Worm (Caenorhabditis elegans) whole organism, young adult: ENCODE measurements around the gene svop-1.

Source experiments
- B0035.1 ChIP-seq: sonication (generic microtip); optimal IDR thresholded peaks from 2 replicates; lab custom pipeline; 2016; ENCODE audit warnings: missing genetic modification characterization, mild to moderate bottlenecking, missing compliant biosample characterization, missing genotype, missing genetic modification reagents
- B0336.3 ChIP-seq: fragments of 200-800 bp; sonication (Bioruptor generic); IDR thresholded peaks from 2 replicates; pipeline ENCODE4 v1.3.6; 2022; ENCODE audit warnings: missing genetic modification characterization, missing compliant biosample characterization
- F33H1.4 ChIP-seq: fragments of 200-800 bp; sonication (Bioruptor generic); IDR thresholded peaks from 2 replicates; pipeline ENCODE4 v1.3.6; 2022; ENCODE audit warnings: missing genetic modification reagents, missing genetic modification characterization, missing compliant biosample characterization
- F39B2.1 ChIP-seq: fragments of 200-800 bp; sonication (Bioruptor generic); IDR thresholded peaks from 2 replicates; pipeline ENCODE4 v1.3.6; 2022; ENCODE audit warnings: missing genetic modification reagents, missing genetic modification characterization, missing compliant biosample characterization
- F49E8.2 ChIP-seq: sonication (generic microtip); optimal IDR thresholded peaks from 3 replicates; lab custom pipeline; 2017; ENCODE audit warnings: missing genetic modification characterization, mild to moderate bottlenecking, missing compliant biosample characterization, antibody characterized with exemption, moderate library complexity; ENCODE audit not compliant: insufficient read depth
- F52B5.7 ChIP-seq: sonication (generic microtip); optimal IDR thresholded peaks from 2 replicates; lab custom pipeline; 2016; ENCODE audit warnings: mild to moderate bottlenecking, missing genetic modification characterization, missing compliant biosample characterization
- Y67H2A.10 ChIP-seq: fragments of 200-800 bp; sonication (Bioruptor generic); conservative IDR thresholded peaks from 2 replicates; pipeline ENCODE4 v1.3.6; 2022; ENCODE audit warnings: missing genetic modification reagents, missing genetic modification characterization, missing compliant biosample characterization
- Y79H2A.3 ChIP-seq: fragments of 200-800 bp; sonication (Bioruptor generic); conservative IDR thresholded peaks from 2 replicates; pipeline ENCODE4 v1.3.6; 2022; ENCODE audit warnings: missing genetic modification reagents, missing genetic modification characterization, missing compliant biosample characterization
- ama-1 ChIP-seq, 3 experiments: fragments of 150-350 bp in 1 of 3; sonication (generic microtip) in 2 of 3; optimal IDR thresholded peaks; 2 replicates each; lab custom pipeline; 2014 to 2018; ENCODE audit warnings: missing biosample characterization in 2 of 3, missing genetic modification characterization in 2 of 3, missing genetic modification reagents in 2 of 3
- aptf-2 ChIP-seq: fragments of 200-800 bp; sonication (Bioruptor generic); conservative IDR thresholded peaks from 2 replicates; pipeline ENCODE4 v1.3.6; 2022; ENCODE audit warnings: missing genetic modification reagents, missing genetic modification characterization, missing compliant biosample characterization
- athp-1 ChIP-seq: sonication (generic microtip); optimal IDR thresholded peaks from 2 replicates; lab custom pipeline; 2017; ENCODE audit warnings: mild to moderate bottlenecking, missing genetic modification characterization, missing compliant biosample characterization
- attf-5 ChIP-seq: fragments of 200-800 bp; sonication (Bioruptor generic); optimal IDR thresholded peaks from 2 replicates; lab custom pipeline; 2018; ENCODE audit warnings: mild to moderate bottlenecking, missing genetic modification characterization, missing compliant biosample characterization
- attf-6 ChIP-seq: fragments of 200-800 bp; sonication (Bioruptor generic); IDR thresholded peaks from 2 replicates; pipeline ENCODE4 v1.3.6; 2022; ENCODE audit warnings: missing genetic modification reagents, missing genetic modification characterization, missing compliant biosample characterization
- ccch-3 ChIP-seq: fragments of 200-800 bp; sonication (Bioruptor generic); optimal IDR thresholded peaks from 2 replicates; lab custom pipeline; 2018; ENCODE audit warnings: mild to moderate bottlenecking, missing genetic modification characterization, missing compliant biosample characterization
- cebp-1 ChIP-seq, 2 experiments: fragments of 200-800 bp in 1 of 2; sonication (Bioruptor generic) in 1 of 2; sonication (generic microtip) in 1 of 2; IDR thresholded peaks in 1 of 2; optimal IDR thresholded peaks in 1 of 2; 2 replicates each; pipeline versions ENCODE4 v1.3.6 to Lab custom; 2017 to 2022; ENCODE audit warnings: missing compliant biosample characterization in 2 of 2, missing genetic modification characterization in 2 of 2, mild to moderate bottlenecking in 1 of 2, missing genetic modification reagents in 1 of 2, moderate library complexity in 1 of 2
- ceh-100 ChIP-seq: fragments of 200-800 bp; sonication (Bioruptor generic); IDR thresholded peaks from 2 replicates; pipeline ENCODE4 v1.3.6; 2022; ENCODE audit warnings: missing genetic modification reagents, missing genetic modification characterization, missing compliant biosample characterization
- die-1 ChIP-seq: sonication (generic microtip); optimal IDR thresholded peaks from 2 replicates; lab custom pipeline; 2016; ENCODE audit warnings: missing genotype, mild to moderate bottlenecking, missing genetic modification characterization, missing compliant biosample characterization
- dox-1 ChIP-seq: fragments of 200-800 bp; sonication (Bioruptor generic); IDR thresholded peaks from 2 replicates; pipeline ENCODE4 v1.3.6; 2022; ENCODE audit warnings: missing genetic modification reagents, missing genetic modification characterization, missing compliant biosample characterization
- dpl-1 ChIP-seq: fragments of 150-350 bp; optimal IDR thresholded peaks from 2 replicates; lab custom pipeline; 2014; ENCODE audit warnings: missing biosample characterization, missing genetic modification reagents, missing genetic modification characterization
- efl-1 ChIP-seq: fragments of 150-350 bp; optimal IDR thresholded peaks from 2 replicates; lab custom pipeline; 2014; ENCODE audit warnings: missing biosample characterization, missing genetic modification reagents, missing genetic modification characterization
- egl-18 ChIP-seq: fragments of 200-800 bp; sonication (Bioruptor generic); IDR thresholded peaks from 2 replicates; pipeline ENCODE4 v1.3.6; 2022; ENCODE audit warnings: missing genetic modification reagents, missing genetic modification characterization, missing compliant biosample characterization
- egl-44 ChIP-seq: fragments of 200-800 bp; sonication (Bioruptor generic); IDR thresholded peaks from 2 replicates; pipeline ENCODE4 v1.3.6; 2022; ENCODE audit warnings: missing genetic modification reagents, missing genetic modification characterization, missing compliant biosample characterization
- egrh-3 ChIP-seq: fragments of 200-800 bp; sonication (Bioruptor generic); IDR thresholded peaks from 2 replicates; pipeline ENCODE4 v1.3.6; 2022; ENCODE audit warnings: missing genetic modification reagents, missing genetic modification characterization, missing compliant biosample characterization
- ekl-4 ChIP-seq: fragments of 200-800 bp; sonication (Bioruptor generic); IDR thresholded peaks from 2 replicates; pipeline ENCODE4 v1.3.6; 2022; ENCODE audit warnings: missing genetic modification reagents, missing genetic modification characterization, missing compliant biosample characterization
- lag-1 ChIP-seq: fragments of 200-800 bp; sonication (Bioruptor generic); IDR thresholded peaks from 2 replicates; pipeline ENCODE4 v1.3.6; 2022; ENCODE audit warnings: missing genetic modification reagents, missing genetic modification characterization, missing compliant biosample characterization
- lin-40 ChIP-seq: sonication (generic microtip); optimal IDR thresholded peaks from 2 replicates; lab custom pipeline; 2016; ENCODE audit warnings: missing genetic modification characterization, mild to moderate bottlenecking, missing compliant biosample characterization, missing genotype, missing genetic modification reagents
- lir-1 ChIP-seq: fragments of 200-800 bp; sonication (Bioruptor generic); conservative IDR thresholded peaks from 2 replicates; pipeline ENCODE4 v1.3.6; 2022; ENCODE audit warnings: missing genetic modification reagents, missing genetic modification characterization, missing compliant biosample characterization
- madf-3 ChIP-seq: fragments of 200-800 bp; sonication (Bioruptor generic); IDR thresholded peaks from 2 replicates; pipeline ENCODE4 v1.3.6; 2022; ENCODE audit warnings: missing genetic modification reagents, missing genetic modification characterization, missing compliant biosample characterization
- madf-8 ChIP-seq: fragments of 200-800 bp; sonication (Bioruptor generic); conservative IDR thresholded peaks from 2 replicates; pipeline ENCODE4 v1.3.6; 2022; ENCODE audit warnings: missing genetic modification reagents, missing genetic modification characterization, missing compliant biosample characterization
- mxl-1 ChIP-seq: sonication (generic microtip); optimal IDR thresholded peaks from 2 replicates; lab custom pipeline; 2016; ENCODE audit warnings: missing genetic modification characterization, missing compliant biosample characterization
- nhr-120 ChIP-seq: fragments of 200-800 bp; sonication (Bioruptor generic); IDR thresholded peaks from 2 replicates; pipeline ENCODE4 v1.3.6; 2022; ENCODE audit warnings: missing genetic modification characterization, missing compliant biosample characterization
- nhr-179 ChIP-seq: sonication (generic microtip); optimal IDR thresholded peaks from 2 replicates; lab custom pipeline; 2016; ENCODE audit warnings: mild to moderate bottlenecking, missing genetic modification characterization, missing compliant biosample characterization
- pbrm-1 ChIP-seq: fragments of 200-800 bp; sonication (Bioruptor generic); IDR thresholded peaks from 2 replicates; pipeline ENCODE4 v1.3.6; 2022; ENCODE audit warnings: missing genetic modification reagents, missing genetic modification characterization, missing compliant biosample characterization
- pha-4 ChIP-seq: fragments of 150-350 bp; sonication (generic microtip); optimal IDR thresholded peaks from 2 replicates; lab custom pipeline; 2014; ENCODE audit warnings: missing biosample characterization, missing genetic modification reagents, missing genetic modification characterization
- rec-8 ChIP-seq, 2 experiments: sonication (generic microtip); optimal IDR thresholded peaks; 2 replicates each; lab custom pipeline; 2016; ENCODE audit warnings: mild to moderate bottlenecking in 2 of 2, missing genetic modification characterization in 2 of 2, missing genetic modification reagents in 2 of 2, missing genotype in 2 of 2, missing biosample characterization in 1 of 2, missing compliant biosample characterization in 1 of 2, moderate library complexity in 1 of 2
- rpc-1 ChIP-seq, 2 experiments: fragments of 150-350 bp in 1 of 2; sonication (generic microtip) in 1 of 2; optimal IDR thresholded peaks; 2 replicates each; lab custom pipeline; 2014 to 2018; ENCODE audit warnings: missing biosample characterization in 1 of 2, missing genetic modification characterization in 1 of 2, missing genetic modification reagents in 1 of 2, missing genotype in 1 of 2
- sdz-38 ChIP-seq: sonication (generic microtip); optimal IDR thresholded peaks from 2 replicates; lab custom pipeline; 2016; ENCODE audit warnings: missing genotype, missing genetic modification characterization, missing compliant biosample characterization
- snpc-1.1 ChIP-seq: sonication (generic microtip); optimal IDR thresholded peaks from 2 replicates; lab custom pipeline; 2017; ENCODE audit warnings: missing genetic modification characterization, mild to moderate bottlenecking, missing compliant biosample characterization, antibody characterized with exemption, moderate library complexity, missing genotype, missing genetic modification reagents; ENCODE audit not compliant: insufficient read depth
- snpc-4 ChIP-seq, 5 experiments: fragments of 150-350 bp in 1 of 5; sonication (generic microtip) in 4 of 5; optimal IDR thresholded peaks; 2 replicates each; lab custom pipeline; 2014 to 2018; ENCODE audit warnings: missing genetic modification characterization in 5 of 5, missing biosample characterization in 3 of 5, antibody characterized with exemption in 2 of 5, mild to moderate bottlenecking in 2 of 5, missing compliant biosample characterization in 2 of 5, missing genotype in 2 of 5, moderate library complexity in 2 of 5, missing genetic modification reagents in 1 of 5
- sptf-2 ChIP-seq: fragments of 200-800 bp; sonication (Bioruptor generic); optimal IDR thresholded peaks from 2 replicates; lab custom pipeline; 2018; ENCODE audit warnings: mild to moderate bottlenecking, missing genetic modification characterization, missing compliant biosample characterization
- tbx-9 ChIP-seq: sonication (generic microtip); optimal IDR thresholded peaks from 2 replicates; lab custom pipeline; 2016; ENCODE audit warnings: borderline replicate concordance, missing genetic modification characterization, inconsistent platforms, missing compliant biosample characterization
- tlf-1 ChIP-seq: fragments of 200-800 bp; sonication (Bioruptor generic); optimal IDR thresholded peaks from 2 replicates; lab custom pipeline; 2018; ENCODE audit warnings: mild to moderate bottlenecking, missing genetic modification characterization, missing compliant biosample characterization
- unc-62 ChIP-seq: fragments of 150-350 bp; optimal IDR thresholded peaks from 2 replicates; lab custom pipeline; 2014; ENCODE audit warnings: missing biosample characterization, missing genetic modification reagents, missing genetic modification characterization
- zfh-2 ChIP-seq: fragments of 200-800 bp; sonication (Bioruptor generic); conservative IDR thresholded peaks from 2 replicates; pipeline ENCODE4 v1.3.6; 2022; ENCODE audit warnings: missing genetic modification reagents, missing genetic modification characterization, missing compliant biosample characterization
- ztf-22 ChIP-seq: fragments of 200-800 bp; sonication (Bioruptor generic); optimal IDR thresholded peaks from 2 replicates; lab custom pipeline; 2018; ENCODE audit warnings: mild to moderate bottlenecking, missing genetic modification characterization, moderate library complexity, missing compliant biosample characterization

The svop-1 gene

DNA sequence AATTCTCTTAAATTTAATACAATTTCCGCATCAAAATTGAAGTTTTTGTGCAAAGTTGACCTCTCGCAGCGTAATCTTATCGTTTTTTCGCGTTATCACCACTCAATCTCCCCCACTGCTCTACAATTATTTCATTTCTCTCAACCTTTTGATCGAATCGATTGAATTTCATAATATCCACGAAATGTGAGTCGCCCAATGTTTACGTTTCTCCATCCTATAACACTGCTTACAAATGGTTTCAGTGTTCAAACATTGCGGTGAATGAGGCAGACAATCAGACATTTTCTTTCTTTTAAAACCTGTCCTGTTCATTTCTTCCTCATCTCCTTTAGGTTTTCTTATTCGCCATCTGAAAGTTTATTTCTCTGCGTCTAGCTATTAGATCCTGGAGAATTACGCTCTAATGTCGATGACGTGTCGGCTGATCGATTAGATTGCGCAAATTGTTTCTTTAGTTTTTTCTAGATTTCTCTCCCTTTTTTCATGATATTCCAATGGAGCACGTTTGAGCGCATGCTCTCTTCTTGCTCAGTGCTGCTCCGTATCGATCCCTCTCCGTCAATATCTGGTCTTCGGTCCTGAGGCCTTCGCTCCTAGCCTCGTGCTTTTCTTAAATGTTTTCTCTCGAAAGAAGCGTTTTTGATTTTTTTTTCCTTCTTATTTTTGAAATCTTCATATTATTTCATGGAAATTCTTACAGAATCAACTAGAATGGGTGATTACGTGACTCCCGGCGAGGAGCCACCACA is 19.8 kb upstream of the svop-1 start, which contains the start of gene unc-32 (continued):
- TF ChIP-seq madf-3 (GFP tag; lab: Robert Waterston, UW) (no peak), attf-5 (GFP tag; lab: Kevin White, UChicago) (peak; percentile 22), unc-62 (GFP tag; lab: Kevin White, UChicago) (no peak), sdz-38 (tag; lab: Kevin White, UChicago) (no peak), Y67H2A.10 (GFP tag; lab: Robert Waterston, UW) (no peak), ztf-22 (GFP tag; lab: Kevin White, UChicago) (no peak), lin-40 (peak; percentile 18), ceh-100 (GFP tag; lab: Robert Waterston, UW) (no peak), dpl-1 (GFP tag; lab: Kevin White, UChicago) (no peak), ekl-4 (no peak), efl-1 (GFP tag; lab: Kevin White, UChicago) (no peak), Y79H2A.3 (GFP tag; lab: Robert Waterston, UW) (no peak), egl-44 (GFP tag; lab: Robert Waterston, UW) (no peak), snpc-4 (GFP tag; optimal IDR thresholded peaks at IDR 0.05; lab: Kevin White, UChicago) (no peak), snpc-4 (tag; optimal IDR thresholded peaks at IDR 0.05; lab: Kevin White, UChicago) (no peak), zfh-2 (GFP tag; lab: Robert Waterston, UW) (peak; percentile 59), madf-8 (GFP tag; lab: Robert Waterston, UW) (no peak), snpc-1.1 (no peak), lir-1 (no peak), tlf-1 (no peak), lag-1 (GFP tag; lab: Robert Waterston, UW) (no peak), die-1 (tag; lab: Kevin White, UChicago) (no peak), F49E8.2 (tag; lab: Kevin White, UChicago) (no peak), egl-18 (no peak), ccch-3 (GFP tag; lab: Kevin White, UChicago) (no peak), sptf-2 (no peak), pha-4 (tag; lab: Kevin White, UChicago) (peak; percentile 37), aptf-2 (GFP tag; lab: Robert Waterston, UW) (no peak), B0336.3 (no peak), F39B2.1 (GFP tag; lab: Robert Waterston, UW) (no peak), rec-8 (tag; optimal IDR thresholded peaks at IDR 0.05; lab: Kevin White, UChicago) (no peak), tbx-9 (tag; lab: Kevin White, UChicago) (no peak), F52B5.7 (tag; lab: Kevin White, UChicago) (no peak), nhr-179 (tag; lab: Kevin White, UChicago) (no peak), nhr-120 (GFP tag; lab: Robert Waterston, UW) (no peak), B0035.1 (tag; lab: Kevin White, UChicago) (no peak), athp-1 (tag; lab: Kevin White, UChicago) (peak; percentile 22), rpc-1 (optimal IDR thresholded peaks at IDR 0.05; lab: Kevin White, UChicago) (no peak), rpc-1 (tag; optimal IDR thresholded peaks at IDR 0.05; lab: Kevin White, UChicago) (no peak), pbrm-1 (peak; percentile 47; the same call in 1 of the 2 replicates), dox-1 (no peak), ama-1 (optimal IDR thresholded peaks at IDR 0.05; lab: Kevin White, UChicago) (no peak), ama-1 (GFP tag; optimal IDR thresholded peaks at IDR 0.05; lab: Kevin White, UChicago) (peak in 1 of 2 experiments; percentile 17), mxl-1 (tag; lab: Kevin White, UChicago) (no peak), F33H1.4 (GFP tag; lab: Robert Waterston, UW) (no peak), cebp-1 (GFP tag; IDR thresholded peaks at IDR 0.05; lab: Robert Waterston, UW) (peak; percentile 68), cebp-1 (tag; optimal IDR thresholded peaks at IDR 0.05; lab: Kevin White, UChicago) (peak; percentile 84), egrh-3 (GFP tag; lab: Robert Waterston, UW) (no peak), attf-6 (GFP tag; lab: Robert Waterston, UW) (no peak)
